Worm (Caenorhabditis elegans) whole organism, L4 larva: ENCODE data around the gene C06B3.7.
A peak's percentile ranks its signal among the peaks of the same experiment; 100 is the strongest.

Experiments
- D1046.2 ChIP-seq: fragments of 200-800 bp; sonication (Bioruptor generic); IDR thresholded peaks from 2 replicates; pipeline ENCODE4 v1.3.6; 2022; ENCODE audit warnings: missing genetic modification characterization, missing compliant biosample characterization
- F37D6.2 ChIP-seq: sonication (generic microtip); optimal IDR thresholded peaks from 2 replicates; lab custom pipeline; 2016; ENCODE audit warnings: mild to moderate bottlenecking, missing genetic modification characterization, missing compliant biosample characterization
- F49E8.2 ChIP-seq: sonication (generic microtip); optimal IDR thresholded peaks from 2 replicates; lab custom pipeline; 2016; ENCODE audit warnings: missing compliant biosample characterization, mild to moderate bottlenecking, missing genetic modification characterization, borderline replicate concordance
- Y48G9A.11 ChIP-seq: fragments of 200-800 bp; sonication (Bioruptor generic); IDR thresholded peaks from 2 replicates; pipeline ENCODE4 v1.3.6; 2022; ENCODE audit warnings: missing genetic modification reagents, missing genetic modification characterization, missing compliant biosample characterization
- ZK546.5 ChIP-seq, 2 experiments: sonication (generic microtip); optimal IDR thresholded peaks; 2 replicates each; lab custom pipeline; 2017; ENCODE audit warnings: missing biosample characterization in 2 of 2, missing genetic modification characterization in 2 of 2
- aha-1 ChIP-seq: fragments of 150-350 bp; peaks from one replicate; lab custom pipeline; 2014; ENCODE audit warnings: missing biosample characterization, missing genetic modification characterization
- arid-1 ChIP-seq: fragments of 200-800 bp; sonication (Bioruptor generic); conservative IDR thresholded peaks from 2 replicates; pipeline ENCODE4 v1.3.6; 2022; ENCODE audit warnings: missing genetic modification reagents, missing genetic modification characterization, missing compliant biosample characterization
- ceh-20 ChIP-seq: fragments of 200-800 bp; sonication (Bioruptor generic); IDR thresholded peaks from 2 replicates; pipeline ENCODE4 v1.3.6; 2022; ENCODE audit warnings: missing genetic modification reagents, missing genetic modification characterization, missing compliant biosample characterization
- ceh-44 ChIP-seq: fragments of 200-800 bp; sonication (Bioruptor generic); IDR thresholded peaks from 2 replicates; pipeline ENCODE4 v1.3.6; 2022; ENCODE audit warnings: missing genetic modification reagents, missing genetic modification characterization, missing compliant biosample characterization
- dmd-6 ChIP-seq: fragments of 200-800 bp; sonication (Bioruptor generic); IDR thresholded peaks from 2 replicates; pipeline ENCODE4 v1.3.6; 2022; ENCODE audit warnings: missing genetic modification reagents, missing genetic modification characterization, missing compliant biosample characterization
- dmd-9 ChIP-seq: fragments of 200-800 bp; sonication (Bioruptor generic); IDR thresholded peaks from 2 replicates; pipeline ENCODE4 v1.3.6; 2022; ENCODE audit warnings: missing genetic modification reagents, missing genetic modification characterization, missing compliant biosample characterization
- duxl-1 ChIP-seq: sonication (generic microtip); optimal IDR thresholded peaks from 2 replicates; lab custom pipeline; 2016; ENCODE audit warnings: mild to moderate bottlenecking, missing genetic modification characterization, moderate library complexity, missing compliant biosample characterization; ENCODE audit not compliant: poor library complexity
- egl-43 ChIP-seq: fragments of 200-800 bp; sonication (Bioruptor generic); IDR thresholded peaks from 2 replicates; pipeline ENCODE4 v1.3.6; 2022; ENCODE audit warnings: missing genetic modification reagents, missing genetic modification characterization, missing compliant biosample characterization
- hlh-11 ChIP-seq: fragments of 200-800 bp; sonication (Bioruptor generic); optimal IDR thresholded peaks from 2 replicates; lab custom pipeline; 2018; ENCODE audit warnings: mild to moderate bottlenecking, missing genetic modification characterization, missing compliant biosample characterization
- lin-13 ChIP-seq: fragments of 150-350 bp; optimal IDR thresholded peaks from 2 replicates; lab custom pipeline; 2014; ENCODE audit warnings: missing biosample characterization, missing genetic modification reagents, missing genetic modification characterization
- lin-29 ChIP-seq: fragments of 200-800 bp; sonication (Bioruptor generic); IDR thresholded peaks from 2 replicates; pipeline ENCODE4 v1.3.6; 2022; ENCODE audit warnings: missing genetic modification reagents, missing genetic modification characterization, missing compliant biosample characterization
- mdl-1 ChIP-seq, 2 experiments: fragments of 150-350 bp in 1 of 2; sonication (generic microtip) in 1 of 2; optimal IDR thresholded peaks; 2 replicates each; lab custom pipeline; 2014 to 2017; ENCODE audit warnings: missing biosample characterization in 2 of 2, missing genetic modification characterization in 2 of 2
- mep-1 ChIP-seq: fragments of 150-350 bp; sonication (generic microtip); optimal IDR thresholded peaks from 3 replicates; lab custom pipeline; 2014; ENCODE audit warnings: missing biosample characterization, missing genetic modification characterization
- mxl-3 ChIP-seq: fragments of 200-800 bp; sonication (Bioruptor generic); optimal IDR thresholded peaks from 2 replicates; lab custom pipeline; 2018; ENCODE audit warnings: mild to moderate bottlenecking, missing genetic modification characterization, missing compliant biosample characterization
- nhr-102 ChIP-seq: sonication (generic microtip); optimal IDR thresholded peaks from 2 replicates; lab custom pipeline; 2016; ENCODE audit warnings: mild to moderate bottlenecking, missing genetic modification characterization, moderate library complexity, missing compliant biosample characterization
- nhr-11 ChIP-seq: fragments of 150-350 bp; optimal IDR thresholded peaks from 2 replicates; lab custom pipeline; 2014; ENCODE audit warnings: missing biosample characterization, missing genetic modification characterization
- nhr-28 ChIP-seq: fragments of 150-350 bp; optimal IDR thresholded peaks from 2 replicates; lab custom pipeline; 2014; ENCODE audit warnings: missing biosample characterization, missing genetic modification characterization
- nhr-42 ChIP-seq: fragments of 200-800 bp; sonication (Bioruptor generic); IDR thresholded peaks from 2 replicates; pipeline ENCODE4 v1.3.6; 2022; ENCODE audit warnings: missing genetic modification characterization, missing compliant biosample characterization
- nhr-6 ChIP-seq: fragments of 150-350 bp; optimal IDR thresholded peaks from 2 replicates; lab custom pipeline; 2014; ENCODE audit warnings: missing biosample characterization, missing genetic modification characterization
- pqm-1 ChIP-seq: sonication (generic microtip); optimal IDR thresholded peaks from 2 replicates; lab custom pipeline; 2017; ENCODE audit warnings: missing biosample characterization, missing genetic modification characterization
- tra-1 ChIP-seq: fragments of 200-800 bp; sonication (Bioruptor generic); IDR thresholded peaks from 2 replicates; pipeline ENCODE4 v1.3.6; 2022; ENCODE audit warnings: missing genetic modification reagents, missing genetic modification characterization, missing compliant biosample characterization
- unc-39 ChIP-seq: sonication (generic microtip); optimal IDR thresholded peaks from 2 replicates; lab custom pipeline; 2017; ENCODE audit warnings: missing biosample characterization, missing genetic modification characterization
- unc-62 ChIP-seq, 3 experiments: fragments of 150-350 bp in 1 of 3; sonication (generic microtip); optimal IDR thresholded peaks in 2 of 3; peaks in 1 of 3; 1 replicate in 1 of 3; 2 replicates in 2 of 3; lab custom pipeline; 2014 to 2017; ENCODE audit warnings: missing biosample characterization in 3 of 3, missing genetic modification characterization in 3 of 3, missing genetic modification reagents in 3 of 3, missing genotype in 1 of 3
- zfp-2 ChIP-seq: sonication (generic microtip); optimal IDR thresholded peaks from 2 replicates; lab custom pipeline; 2016; ENCODE audit warnings: mild to moderate bottlenecking, missing genetic modification characterization, missing compliant biosample characterization
- zfp-3 ChIP-seq: fragments of 200-800 bp; sonication (Bioruptor generic); conservative IDR thresholded peaks from 2 replicates; pipeline ENCODE4 v1.3.6; 2022; ENCODE audit warnings: missing genetic modification reagents, missing genetic modification characterization, missing compliant biosample characterization
- zip-11 ChIP-seq: fragments of 200-800 bp; sonication (Bioruptor generic); IDR thresholded peaks from 2 replicates; pipeline ENCODE4 v1.3.6; 2022; ENCODE audit warnings: missing genetic modification characterization, missing compliant biosample characterization

C06B3.7 gene

DNA sequence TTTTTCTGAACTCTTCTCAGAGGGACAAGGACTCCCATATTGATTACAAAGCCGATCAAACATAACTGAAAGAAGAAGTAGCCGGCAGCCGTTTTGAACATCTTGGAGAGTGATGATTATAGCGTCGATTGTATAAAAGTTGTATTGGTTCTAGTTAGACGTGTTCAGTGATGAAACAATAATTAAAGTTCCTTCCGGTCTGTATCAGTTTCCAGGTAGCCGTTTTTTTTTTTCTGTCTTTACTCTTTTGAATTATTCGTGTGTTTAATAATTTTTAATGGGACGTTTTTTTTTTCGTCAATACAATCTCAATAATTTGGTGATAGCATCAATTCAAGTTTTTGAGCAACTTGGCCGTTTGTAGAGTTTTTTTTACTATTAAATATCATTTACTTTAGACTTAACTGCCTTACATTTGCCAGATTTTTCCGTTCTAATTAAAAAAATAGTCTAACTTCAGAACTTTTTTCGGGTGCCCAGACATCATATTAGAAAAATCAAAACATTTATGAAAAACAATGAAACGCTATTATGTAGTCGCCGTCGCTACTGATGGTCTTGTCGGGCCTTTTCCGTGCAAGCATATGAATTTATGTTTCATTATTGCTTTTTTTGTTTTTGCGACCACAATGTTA, 37.0 kb downstream of the C06B3.7 start, which contains the start of the genes srx-10 and clec-226:
srx-10 (minus strand) TSS at position 101 of the 635 bp plus-strand sequence.
clec-226 (plus strand) TSS at position 585 of the 635 bp plus-strand sequence.
- TF ChIP-seq hlh-11 (tag; lab: Kevin White, UChicago) (no peak), zip-11 (GFP tag; lab: Robert Waterston, UW) (no peak), nhr-11 (tag; lab: Kevin White, UChicago) (no peak), zfp-3 (no peak), nhr-42 (GFP tag; lab: Robert Waterston, UW) (no peak)

DNA sequence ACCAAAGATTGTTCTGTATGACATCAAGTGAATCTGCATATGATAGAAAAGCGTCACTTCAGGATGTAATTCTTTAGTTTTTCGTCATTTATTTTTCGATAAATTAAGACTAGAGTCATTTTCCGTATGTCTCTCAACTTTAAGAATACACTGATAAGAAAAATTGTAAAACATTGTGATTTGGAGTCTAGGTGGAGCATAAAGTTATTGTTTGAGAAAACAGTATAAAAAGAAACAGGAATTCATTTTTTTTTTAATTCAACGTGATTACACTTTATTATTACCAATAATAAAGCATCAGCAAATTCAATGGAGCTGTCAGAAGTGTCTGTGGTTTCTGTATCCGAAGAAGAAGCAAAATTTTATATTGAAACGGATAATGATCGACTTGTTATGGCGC, 39.5 kb downstream of the C06B3.7 start, which contains the start of gene R10D12.6:
R10D12.6 (plus strand) TSS at position 301 of the 400 bp plus-strand sequence.
- peak; percentile 3 for TF ChIP-seq pqm-1 (tag; lab: Kevin White, UChicago)
- no peak for TF ChIP-seq D1046.2
- no peak for TF ChIP-seq nhr-42 (GFP tag; lab: Robert Waterston, UW)
- peak; percentile 52 for TF ChIP-seq nhr-28 (tag; lab: Kevin White, UChicago)

ce11 chrV:13949752-13950151, 40.3 kb downstream of the C06B3.7 start, which contains the start of gene R10D12.7:
Gene R10D12.7 (plus strand): TSS chrV:13950052.
- TF ChIP-seq nhr-11 (tag; lab: Kevin White, UChicago) (no peak), Y48G9A.11 (GFP tag; lab: Robert Waterston, UW) (no peak), unc-39 (no peak), arid-1 (GFP tag; lab: Robert Waterston, UW) (no peak), mxl-3 (GFP tag; lab: Kevin White, UChicago) (no peak), ceh-20 (GFP tag; lab: Robert Waterston, UW) (no peak), nhr-6 (no peak), lin-13 (GFP tag; lab: Kevin White, UChicago) (no peak), ceh-44 (GFP tag; lab: Robert Waterston, UW) (no peak), duxl-1 (no peak), mep-1 (tag; lab: Kevin White, UChicago) (no peak), mdl-1 (tag; optimal IDR thresholded peaks at IDR 0.05; lab: Kevin White, UChicago) (no peak), ZK546.5 (tag; optimal IDR thresholded peaks at IDR 0.05; lab: Kevin White, UChicago) (no peak), F37D6.2 (tag; lab: Kevin White, UChicago) (no peak), tra-1 (GFP tag; lab: Robert Waterston, UW) (no peak), zfp-2 (tag; lab: Kevin White, UChicago) (no peak), egl-43 (no peak), nhr-102 (tag; lab: Kevin White, UChicago) (no peak), pqm-1 (tag; lab: Kevin White, UChicago) (no peak), D1046.2 (no peak)

ce11 chrV:13953191-13953590, 43.7 kb downstream of the C06B3.7 start, which contains the start of gene R10D12.8:
Gene R10D12.8 (minus strand): TSS chrV:13953291.
- TF ChIP-seq nhr-28 (tag; lab: Kevin White, UChicago) (peak; percentile 10), F49E8.2 (tag; lab: Kevin White, UChicago) (no peak)

- TF ChIP-seq aha-1 (tag; lab: Kevin White, UChicago) (peak; percentile 7), dmd-6 (GFP tag; lab: Robert Waterston, UW) (no peak), unc-62 (GFP tag; optimal IDR thresholded peaks at IDR 0.05 in 1 of 2; lab: Kevin White, UChicago) (no peak), unc-62 (tag; optimal IDR thresholded peaks at IDR 0.05; lab: Kevin White, UChicago) (no peak), nhr-28 (tag; lab: Kevin White, UChicago) (peak; percentile 87), dmd-9 (GFP tag; lab: Robert Waterston, UW) (no peak), pqm-1 (tag; lab: Kevin White, UChicago) (peak; percentile 17), lin-29 (no peak)
These were observed 44.6 kb downstream of the C06B3.7 start, which contains the start of gene swt-6 for ce11 chrV:13954056-13954455. Gene swt-6 (plus strand): TSS chrV:13954356.
